Worm (Caenorhabditis elegans): ENCODE data around the gene R13D11.1.

DNA sequence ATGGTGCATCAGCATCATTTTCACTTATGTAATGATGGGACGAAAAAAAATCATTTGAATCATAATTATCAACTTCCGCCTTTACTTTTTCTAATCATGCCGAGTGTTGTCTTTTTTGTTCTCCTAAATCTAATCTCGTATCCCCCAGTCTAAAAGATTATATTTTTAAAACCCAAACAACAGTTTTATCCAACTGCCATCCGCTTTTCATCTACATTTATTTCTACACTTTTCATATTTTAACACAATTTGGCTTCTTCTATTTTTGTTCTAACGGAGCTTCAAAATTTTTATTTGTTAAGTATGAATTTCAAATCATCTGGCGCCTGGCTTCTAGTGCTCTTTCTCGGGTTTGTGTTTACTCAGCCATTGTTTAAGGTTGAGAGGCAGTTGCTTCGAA is 34.9 kb downstream of the R13D11.1 start, which contains the start of gene K09C6.3:
- TF ChIP-seq nhr-6 (tag; optimal IDR thresholded peaks at IDR 0.05), result no peak
- TF ChIP-seq ceh-20 (GFP tag; IDR thresholded peaks at IDR 0.05), result no peak
- TF ChIP-seq zag-1 (tag; optimal IDR thresholded peaks at IDR 0.05), result no peak
- no peak for TF ChIP-seq nhr-76 (tag; optimal IDR thresholded peaks at IDR 0.05)
- no peak for TF ChIP-seq lin-15B (tag; optimal IDR thresholded peaks at IDR 0.05)
- TF ChIP-seq unc-62 (GFP tag; optimal IDR thresholded peaks at IDR 0.05 in 1 of 2), result no peak
- TF ChIP-seq unc-62 (tag; optimal IDR thresholded peaks at IDR 0.05), result no peak
- no peak for TF ChIP-seq skn-1 (tag; optimal IDR thresholded peaks at IDR 0.05)

All from whole organism, L4 larva.